Worm (Caenorhabditis elegans) whole organism, mixed stage, embryonic: ENCODE results near the gene nmgp-1.

Experiments used
- M03D4.4 ChIP-seq: sonication (generic microtip); optimal IDR thresholded peaks from 2 replicates; lab custom pipeline; 2017; ENCODE audit warnings: mild to moderate bottlenecking, missing genetic modification characterization, missing compliant biosample characterization
- bed-3 ChIP-seq: fragments of 200-800 bp; sonication (Bioruptor generic); optimal IDR thresholded peaks from 3 replicates; lab custom pipeline; 2018; ENCODE audit warnings: mild to moderate bottlenecking, missing genetic modification characterization, moderate library complexity, missing compliant biosample characterization
- blmp-1 ChIP-seq: fragments of 150-350 bp; optimal IDR thresholded peaks from 2 replicates; lab custom pipeline; 2014; ENCODE audit warnings: missing biosample characterization, missing genetic modification characterization
- ceh-39 ChIP-seq: fragments of 150-350 bp; optimal IDR thresholded peaks from 2 replicates; lab custom pipeline; 2014; ENCODE audit warnings: missing biosample characterization, missing genetic modification characterization
- ceh-43 ChIP-seq: fragments of 200-800 bp; sonication (Bioruptor generic); optimal IDR thresholded peaks from 2 replicates; lab custom pipeline; 2018; ENCODE audit warnings: mild to moderate bottlenecking, missing genetic modification characterization, moderate library complexity, missing compliant biosample characterization
- ceh-83 ChIP-seq: fragments of 200-800 bp; sonication (Bioruptor generic); optimal IDR thresholded peaks from 2 replicates; lab custom pipeline; 2018; ENCODE audit warnings: mild to moderate bottlenecking, missing genetic modification characterization, missing compliant biosample characterization
- ces-1 ChIP-seq: fragments of 150-350 bp; optimal IDR thresholded peaks from 2 replicates; lab custom pipeline; 2014; ENCODE audit warnings: missing biosample characterization, missing genetic modification reagents, missing genetic modification characterization
- cnd-1 ChIP-seq: fragments of 200-800 bp; sonication (Bioruptor generic); optimal IDR thresholded peaks from 2 replicates; lab custom pipeline; 2018; ENCODE audit warnings: mild to moderate bottlenecking, missing genetic modification characterization, missing compliant biosample characterization
- drap-1 ChIP-seq: fragments of 200-800 bp; sonication (Bioruptor generic); optimal IDR thresholded peaks from 3 replicates; lab custom pipeline; 2018; ENCODE audit warnings: mild to moderate bottlenecking, missing genetic modification characterization, missing compliant biosample characterization
- elt-1 ChIP-seq: sonication (generic microtip); optimal IDR thresholded peaks from 2 replicates; lab custom pipeline; 2017; ENCODE audit warnings: missing genetic modification characterization, mild to moderate bottlenecking, missing compliant biosample characterization, antibody characterized with exemption, moderate library complexity, borderline replicate concordance; ENCODE audit not compliant: insufficient read depth
- elt-3 ChIP-seq: fragments of 150-350 bp; optimal IDR thresholded peaks from 2 replicates; lab custom pipeline; 2014; ENCODE audit warnings: missing biosample characterization, missing genetic modification characterization
- flh-1 ChIP-seq: fragments of 200-800 bp; sonication (Bioruptor generic); optimal IDR thresholded peaks from 2 replicates; lab custom pipeline; 2018; ENCODE audit warnings: mild to moderate bottlenecking, missing genetic modification characterization, moderate library complexity, missing compliant biosample characterization
- ham-2 ChIP-seq: fragments of 200-800 bp; sonication (Bioruptor generic); optimal IDR thresholded peaks from 2 replicates; lab custom pipeline; 2018; ENCODE audit warnings: mild to moderate bottlenecking, missing genetic modification characterization, missing compliant biosample characterization
- hlh-1 ChIP-seq: fragments of 150-350 bp; optimal IDR thresholded peaks from 2 replicates; lab custom pipeline; 2014; ENCODE audit warnings: missing biosample characterization, missing genetic modification reagents, missing genetic modification characterization
- lin-13 ChIP-seq: fragments of 150-350 bp; optimal IDR thresholded peaks from 2 replicates; lab custom pipeline; 2014; ENCODE audit warnings: missing biosample characterization, missing genetic modification characterization
- lin-32 ChIP-seq: fragments of 200-800 bp; sonication (Bioruptor generic); optimal IDR thresholded peaks from 2 replicates; lab custom pipeline; 2018; ENCODE audit warnings: mild to moderate bottlenecking, missing genetic modification characterization, missing compliant biosample characterization
- lsy-2 ChIP-seq: fragments of 150-350 bp; optimal IDR thresholded peaks from 2 replicates; lab custom pipeline; 2014; ENCODE audit warnings: missing biosample characterization, missing genetic modification characterization
- mab-5 ChIP-seq: fragments of 150-350 bp; optimal IDR thresholded peaks from 2 replicates; lab custom pipeline; 2014; ENCODE audit warnings: missing biosample characterization, missing genetic modification characterization
- mep-1 ChIP-seq: fragments of 150-350 bp; optimal IDR thresholded peaks from 2 replicates; lab custom pipeline; 2017; ENCODE audit warnings: missing biosample characterization, missing genetic modification reagents, missing genetic modification characterization, inconsistent platforms
- mls-2 ChIP-seq: sonication (generic microtip); optimal IDR thresholded peaks from 2 replicates; lab custom pipeline; 2016; ENCODE audit warnings: mild to moderate bottlenecking, missing genetic modification characterization, moderate library complexity, missing compliant biosample characterization
- nhr-12 ChIP-seq: fragments of 150-350 bp; optimal IDR thresholded peaks from 2 replicates; lab custom pipeline; 2014; ENCODE audit warnings: missing biosample characterization, missing genetic modification characterization
- nhr-2 ChIP-seq: fragments of 150-350 bp; optimal IDR thresholded peaks from 2 replicates; lab custom pipeline; 2014; ENCODE audit warnings: missing biosample characterization, missing genetic modification characterization
- nhr-237 ChIP-seq: fragments of 150-350 bp; optimal IDR thresholded peaks from 2 replicates; lab custom pipeline; 2014; ENCODE audit warnings: missing biosample characterization, missing genetic modification characterization
- nhr-28 ChIP-seq: fragments of 150-350 bp; optimal IDR thresholded peaks from 2 replicates; lab custom pipeline; 2014; ENCODE audit warnings: missing biosample characterization, missing genetic modification characterization
- nhr-76 ChIP-seq: sonication (generic microtip); optimal IDR thresholded peaks from 2 replicates; lab custom pipeline; 2017; ENCODE audit warnings: missing biosample characterization, missing genetic modification characterization
- pha-4 ChIP-seq: fragments of 150-350 bp; optimal IDR thresholded peaks from 2 replicates; lab custom pipeline; 2018; ENCODE audit warnings: missing biosample characterization, missing genetic modification reagents, missing genetic modification characterization
- sem-2 ChIP-seq: fragments of 200-800 bp; sonication (Bioruptor generic); optimal IDR thresholded peaks from 2 replicates; lab custom pipeline; 2018; ENCODE audit warnings: mild to moderate bottlenecking, missing genetic modification characterization, missing compliant biosample characterization
- snpc-4 ChIP-seq: fragments of 150-350 bp; optimal IDR thresholded peaks from 2 replicates; lab custom pipeline; 2014; ENCODE audit warnings: missing biosample characterization, missing genetic modification characterization
- sptf-1 ChIP-seq: sonication (generic microtip); optimal IDR thresholded peaks from 2 replicates; lab custom pipeline; 2017; ENCODE audit warnings: mild to moderate bottlenecking, missing genetic modification characterization, moderate library complexity, missing compliant biosample characterization
- tbx-8 ChIP-seq: fragments of 200-800 bp; sonication (Bioruptor generic); optimal IDR thresholded peaks from 2 replicates; lab custom pipeline; 2018; ENCODE audit warnings: mild to moderate bottlenecking, missing genetic modification characterization, moderate library complexity, missing compliant biosample characterization
- unc-120 ChIP-seq: sonication (generic microtip); optimal IDR thresholded peaks from 2 replicates; lab custom pipeline; 2017; ENCODE audit warnings: missing genetic modification characterization, missing compliant biosample characterization; ENCODE audit not compliant: poor library complexity, severe bottlenecking
- unc-39 ChIP-seq: fragments of 150-350 bp; optimal IDR thresholded peaks from 2 replicates; lab custom pipeline; 2014; ENCODE audit warnings: missing biosample characterization, missing genetic modification characterization
- unc-62 ChIP-seq: fragments of 150-350 bp; optimal IDR thresholded peaks from 2 replicates; lab custom pipeline; 2014; ENCODE audit warnings: missing biosample characterization, missing genetic modification reagents, missing genetic modification characterization
- zip-8 ChIP-seq: fragments of 150-350 bp; optimal IDR thresholded peaks from 2 replicates; lab custom pipeline; 2014; ENCODE audit warnings: missing biosample characterization, missing genetic modification characterization
- ztf-11 ChIP-seq: fragments of 150-350 bp; optimal IDR thresholded peaks from 2 replicates; lab custom pipeline; 2014; ENCODE audit warnings: missing biosample characterization, missing genetic modification characterization

The nmgp-1 gene

ce11 chrII:6245199-6245702 lies 15.4 kb upstream of the nmgp-1 start, which contains the start of gene blos-4:
Gene blos-4, plus strand, starts transcription at chrII:6245249.
- no peak for TF ChIP-seq ztf-11
- no peak for TF ChIP-seq snpc-4 (tag; lab: Kevin White, UChicago)
- no peak for TF ChIP-seq ces-1 (GFP tag; lab: Kevin White, UChicago)
- TF ChIP-seq mls-2 (tag; lab: Kevin White, UChicago): no peak
- TF ChIP-seq zip-8 (tag; lab: Kevin White, UChicago): no peak
- TF ChIP-seq nhr-237 (tag; lab: Kevin White, UChicago): no peak
- TF ChIP-seq elt-1: no peak
- no peak for TF ChIP-seq sem-2 (GFP tag; lab: Kevin White, UChicago)
- no peak for TF ChIP-seq sptf-1
- no peak for TF ChIP-seq nhr-2 (tag; lab: Kevin White, UChicago)
- TF ChIP-seq ceh-39 (tag; lab: Kevin White, UChicago): no peak
- TF ChIP-seq mep-1 (tag; lab: Kevin White, UChicago): no peak
- TF ChIP-seq cnd-1: no peak
- no peak for TF ChIP-seq drap-1 (GFP tag; lab: Kevin White, UChicago)
- TF ChIP-seq ham-2 (GFP tag; lab: Kevin White, UChicago): no peak

- TF ChIP-seq ceh-39 (tag; lab: Kevin White, UChicago) (no peak), ham-2 (GFP tag; lab: Kevin White, UChicago) (no peak), unc-120 (tag; lab: Kevin White, UChicago) (no peak), snpc-4 (tag; lab: Kevin White, UChicago) (no peak), blmp-1 (tag; lab: Kevin White, UChicago) (no peak), mep-1 (tag; lab: Kevin White, UChicago) (no peak), ceh-43 (GFP tag; lab: Kevin White, UChicago) (no peak)
These were observed 14.6 kb upstream of the nmgp-1 start, which contains the start of gene lelo-1 for ce11 chrII:6246054-6246453. Gene lelo-1, plus strand, starts transcription at chrII:6246354.

ce11 chrII:6247011-6247410 lies 13.6 kb upstream of the nmgp-1 start, which contains the start of gene T24H7.2:
Gene T24H7.2, plus strand, starts transcription at chrII:6247311.
- TF ChIP-seq drap-1 (GFP tag; lab: Kevin White, UChicago) (no peak), sptf-1 (no peak), mep-1 (tag; lab: Kevin White, UChicago) (no peak), M03D4.4 (tag; lab: Kevin White, UChicago) (no peak), ceh-83 (GFP tag; lab: Kevin White, UChicago) (no peak), flh-1 (GFP tag; lab: Kevin White, UChicago) (no peak), pha-4 (tag; lab: Kevin White, UChicago) (no peak), blmp-1 (tag; lab: Kevin White, UChicago) (no peak), tbx-8 (GFP tag; lab: Kevin White, UChicago) (no peak), lin-13 (tag; lab: Kevin White, UChicago) (no peak), nhr-2 (tag; lab: Kevin White, UChicago) (no peak), unc-39 (tag; lab: Kevin White, UChicago) (no peak), ztf-11 (no peak), ces-1 (GFP tag; lab: Kevin White, UChicago) (no peak), ceh-43 (GFP tag; lab: Kevin White, UChicago) (no peak)

DNA sequence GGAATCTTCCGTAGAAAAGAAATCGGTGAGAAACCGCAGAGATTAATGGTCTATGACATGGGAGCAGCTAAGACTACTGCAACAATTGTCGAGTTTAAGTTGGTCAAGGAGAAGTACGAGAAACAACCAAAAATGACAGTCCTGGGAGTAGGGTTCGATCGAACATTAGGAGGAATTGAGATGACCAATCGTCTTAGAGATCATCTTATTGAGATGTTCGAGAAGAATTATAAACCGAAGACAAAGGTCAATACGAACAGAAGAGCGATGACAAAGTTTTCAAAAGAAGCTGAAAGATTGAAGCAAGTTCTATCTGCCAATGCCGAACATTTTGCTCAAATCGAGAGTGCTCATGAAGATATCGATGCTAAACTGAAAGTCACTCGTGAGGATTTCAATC lies 12.6 kb upstream of the nmgp-1 start:
- TF ChIP-seq tbx-8 (GFP tag; lab: Kevin White, UChicago): no peak
- no peak for TF ChIP-seq elt-1
- TF ChIP-seq nhr-2 (tag; lab: Kevin White, UChicago): no peak
- no peak for TF ChIP-seq cnd-1
- no peak for TF ChIP-seq nhr-237 (tag; lab: Kevin White, UChicago)
- TF ChIP-seq ceh-83 (GFP tag; lab: Kevin White, UChicago): no peak

DNA sequence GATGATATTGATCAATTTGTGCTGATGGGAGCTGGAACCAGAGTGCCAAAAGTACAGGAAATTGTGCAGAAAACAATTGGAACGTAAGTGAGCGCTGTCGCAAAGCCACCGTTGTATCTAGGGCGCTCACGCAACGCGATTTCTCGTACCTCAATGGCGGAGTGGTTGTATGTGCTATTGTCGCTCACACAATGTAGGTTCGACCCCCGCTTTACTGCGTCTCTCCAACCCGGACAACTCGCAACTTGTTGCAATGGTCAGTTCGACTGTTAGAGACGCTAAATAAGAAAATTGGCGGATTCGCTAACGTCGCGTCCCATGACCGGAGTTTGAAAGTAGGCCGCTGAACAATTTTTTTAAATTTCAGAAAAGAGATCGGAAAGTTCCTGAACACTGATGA lies 12.2 kb upstream of the nmgp-1 start:
- TF ChIP-seq lin-13 (tag; lab: Kevin White, UChicago) (peak; percentile 50), ceh-83 (GFP tag; lab: Kevin White, UChicago) (peak; percentile 93), nhr-12 (tag; lab: Kevin White, UChicago) (no peak), nhr-2 (tag; lab: Kevin White, UChicago) (no peak), lsy-2 (no peak), cnd-1 (peak; percentile 90), ham-2 (GFP tag; lab: Kevin White, UChicago) (peak; percentile 79), ces-1 (GFP tag; lab: Kevin White, UChicago) (no peak), elt-3 (tag; lab: Kevin White, UChicago) (no peak), nhr-28 (tag; lab: Kevin White, UChicago) (no peak), unc-39 (tag; lab: Kevin White, UChicago) (peak; percentile 35), elt-1 (no peak), bed-3 (peak; percentile 61), ceh-43 (GFP tag; lab: Kevin White, UChicago) (peak; percentile 74), nhr-237 (tag; lab: Kevin White, UChicago) (no peak), mab-5 (tag; lab: Kevin White, UChicago) (no peak), mep-1 (tag; lab: Kevin White, UChicago) (peak; percentile 23), zip-8 (tag; lab: Kevin White, UChicago) (no peak), ztf-11 (no peak), tbx-8 (GFP tag; lab: Kevin White, UChicago) (peak; percentile 91), ceh-39 (tag; lab: Kevin White, UChicago) (no peak), mls-2 (tag; lab: Kevin White, UChicago) (peak; percentile 91), blmp-1 (tag; lab: Kevin White, UChicago) (no peak), lin-32 (GFP tag; lab: Kevin White, UChicago) (peak; percentile 89), sem-2 (GFP tag; lab: Kevin White, UChicago) (peak; percentile 85), sptf-1 (peak; percentile 92), snpc-4 (tag; lab: Kevin White, UChicago) (no peak), flh-1 (GFP tag; lab: Kevin White, UChicago) (no peak), unc-62 (no peak), nhr-76 (no peak), drap-1 (GFP tag; lab: Kevin White, UChicago) (peak; percentile 88), M03D4.4 (tag; lab: Kevin White, UChicago) (peak; percentile 88), pha-4 (tag; lab: Kevin White, UChicago) (peak; percentile 65), hlh-1 (tag; lab: Kevin White, UChicago) (peak; percentile 12)
